Fruit fly (Drosophila melanogaster) whole organism, embryonic: ENCODE data around the gene Actn3.
A peak's percentile ranks its signal among the peaks of the same experiment; 100 is the strongest.

Source experiments
- Abd-B ChIP-seq: fragments of 200-800 bp; sonication (Bioruptor generic); optimal IDR thresholded peaks from 2 replicates; lab custom pipeline; 2018; ENCODE audit warnings: missing biosample characterization, mild to moderate bottlenecking, missing genetic modification characterization, moderate library complexity
- C15 ChIP-seq: fragments of 200-800 bp; sonication (Bioruptor generic); IDR thresholded peaks from 3 replicates; pipeline ENCODE4 v1.3.6; 2022; ENCODE audit warnings: missing biosample characterization, missing genetic modification characterization
- CG10267 ChIP-seq: fragments of 200-800 bp; sonication (Bioruptor generic); optimal IDR thresholded peaks from 2 replicates; lab custom pipeline; 2018; ENCODE audit warnings: missing biosample characterization, mild to moderate bottlenecking, missing genetic modification characterization, moderate library complexity
- CG10274 ChIP-seq: fragments of 200-800 bp; sonication (Bioruptor generic); optimal IDR thresholded peaks from 3 replicates; lab custom pipeline; 2017; ENCODE audit warnings: missing biosample characterization, mild to moderate bottlenecking, missing genetic modification characterization
- CG10366 ChIP-seq: fragments of 200-800 bp; sonication (Bioruptor generic); IDR thresholded peaks from 2 replicates; pipeline ENCODE4 v1.3.6; 2022; ENCODE audit warnings: missing biosample characterization, missing genetic modification characterization
- CG10565 ChIP-seq: fragments of 200-800 bp; sonication (Bioruptor generic); optimal IDR thresholded peaks from 3 replicates; lab custom pipeline; 2016; ENCODE audit warnings: missing biosample characterization, mild to moderate bottlenecking, missing genetic modification characterization
- CG10979 ChIP-seq: fragments of 200-800 bp; sonication (Bioruptor generic); optimal IDR thresholded peaks from 2 replicates; lab custom pipeline; 2018; ENCODE audit warnings: missing biosample characterization, mild to moderate bottlenecking, missing genetic modification characterization, moderate library complexity
- CG11085 ChIP-seq: fragments of 200-800 bp; sonication (Bioruptor generic); IDR thresholded peaks from 2 replicates; pipeline ENCODE4 v1.3.6; 2022; ENCODE audit warnings: missing biosample characterization, missing genetic modification characterization
- CG11456 ChIP-seq: fragments of 200-800 bp; sonication (Bioruptor generic); IDR thresholded peaks from 3 replicates; pipeline ENCODE4 v1.3.6; 2022; ENCODE audit warnings: missing biosample characterization, missing genetic modification characterization
- CG11560 ChIP-seq: fragments of 200-800 bp; sonication (Bioruptor generic); IDR thresholded peaks from 3 replicates; pipeline ENCODE4 v1.3.6; 2022; ENCODE audit warnings: missing biosample characterization, missing genetic modification characterization
- CG12299 ChIP-seq: fragments of 200-800 bp; sonication (Bioruptor generic); optimal IDR thresholded peaks from 2 replicates; lab custom pipeline; 2018; ENCODE audit warnings: missing biosample characterization, mild to moderate bottlenecking, missing genetic modification characterization
- CG13624 ChIP-seq: fragments of 200-800 bp; sonication (Bioruptor generic); optimal IDR thresholded peaks from 2 replicates; lab custom pipeline; 2016; ENCODE audit warnings: missing biosample characterization, missing genetic modification characterization
- CG1792 ChIP-seq: fragments of 200-800 bp; sonication (Bioruptor generic); optimal IDR thresholded peaks from 2 replicates; lab custom pipeline; 2016; ENCODE audit warnings: missing biosample characterization, missing genetic modification characterization
- CG2129 ChIP-seq: fragments of 200-800 bp; sonication (Bioruptor generic); IDR thresholded peaks from 2 replicates; pipeline ENCODE4 v1.3.6; 2022; ENCODE audit warnings: missing biosample characterization, missing genetic modification characterization; ENCODE audit not compliant: partially characterized antibody
- CG32772 ChIP-seq: fragments of 200-800 bp; sonication (Bioruptor generic); IDR thresholded peaks from 2 replicates; pipeline ENCODE4 v1.3.6; 2022; ENCODE audit warnings: missing biosample characterization, missing genetic modification characterization
- CG33213 ChIP-seq: fragments of 200-800 bp; sonication (Bioruptor generic); optimal IDR thresholded peaks from 3 replicates; lab custom pipeline; 2016; ENCODE audit warnings: missing biosample characterization, missing genetic modification characterization
- CG6689 ChIP-seq: fragments of 200-800 bp; sonication (Bioruptor generic); IDR thresholded peaks from 2 replicates; pipeline ENCODE4 v1.3.6; 2022; ENCODE audit warnings: missing biosample characterization, missing genetic modification characterization
- CG6765 ChIP-seq: fragments of 200-800 bp; sonication (Bioruptor generic); optimal IDR thresholded peaks from 3 replicates; lab custom pipeline; 2017; ENCODE audit warnings: missing biosample characterization, mild to moderate bottlenecking, missing genetic modification characterization
- CG8388 ChIP-seq: fragments of 200-800 bp; sonication (Bioruptor generic); optimal IDR thresholded peaks from 2 replicates; lab custom pipeline; 2019; ENCODE audit warnings: missing biosample characterization, mild to moderate bottlenecking, missing genetic modification characterization, moderate library complexity
- Chrac-16 ChIP-seq: fragments of 200-800 bp; sonication (Bioruptor generic); optimal IDR thresholded peaks from 3 replicates; lab custom pipeline; 2016; ENCODE audit warnings: missing biosample characterization, missing genetic modification characterization
- Dfd ChIP-seq, 2 experiments: fragments of >200 bp; optimal IDR thresholded peaks; 2 replicates each; lab custom pipeline; 2017; ENCODE audit warnings: missing biosample characterization in 2 of 2, missing genetic modification characterization in 2 of 2
- Dip3 ChIP-seq: fragments of 200-800 bp; sonication (Bioruptor generic); optimal IDR thresholded peaks from 3 replicates; lab custom pipeline; 2016; ENCODE audit warnings: missing biosample characterization, missing genetic modification characterization
- Hmr ChIP-seq: fragments of 200-800 bp; sonication (Bioruptor generic); optimal IDR thresholded peaks from 3 replicates; lab custom pipeline; 2017; ENCODE audit warnings: mild to moderate bottlenecking, missing biosample characterization, missing genetic modification reagents, missing genetic modification characterization
- NC2α ChIP-seq: fragments of 200-800 bp; sonication (Bioruptor generic); optimal IDR thresholded peaks from 2 replicates; lab custom pipeline; 2016; ENCODE audit warnings: missing biosample characterization, missing genetic modification characterization
- Pdp1 ChIP-seq, 2 experiments: fragments of 200-800 bp; sonication (Bioruptor generic); optimal IDR thresholded peaks; 3 replicates each; lab custom pipeline; 2016; ENCODE audit warnings: missing biosample characterization in 2 of 2, missing genetic modification characterization in 2 of 2, mild to moderate bottlenecking in 1 of 2, moderate library complexity in 1 of 2
- Poxn ChIP-seq: fragments of 200-800 bp; sonication (Bioruptor generic); IDR thresholded peaks from 2 replicates; pipeline ENCODE4 v1.3.6; 2022; ENCODE audit warnings: missing biosample characterization, missing genetic modification characterization
- Scr ChIP-seq: fragments of 200-800 bp; sonication (Bioruptor generic); IDR thresholded peaks from 2 replicates; pipeline ENCODE4 v1.3.6; 2022; ENCODE audit warnings: missing biosample characterization, missing genetic modification characterization; ENCODE audit not compliant: partially characterized antibody
- Spps ChIP-seq: fragments of 200-800 bp; sonication (Bioruptor generic); optimal IDR thresholded peaks from 2 replicates; lab custom pipeline; 2018; ENCODE audit warnings: missing biosample characterization, mild to moderate bottlenecking, missing genetic modification characterization
- Stat92E ChIP-seq, 3 experiments: fragments of >200 bp in 2 of 3; fragments of 200-800 bp in 1 of 3; sonication (Bioruptor generic) in 1 of 3; optimal IDR thresholded peaks; 2 replicates each; lab custom pipeline; 2017 to 2019; ENCODE audit warnings: missing biosample characterization in 3 of 3, missing genetic modification characterization in 3 of 3, mild to moderate bottlenecking in 1 of 3, moderate library complexity in 1 of 3
- Vsx1 ChIP-seq: fragments of 200-800 bp; sonication (Bioruptor generic); optimal IDR thresholded peaks from 2 replicates; lab custom pipeline; 2017; ENCODE audit warnings: missing biosample characterization, mild to moderate bottlenecking, missing genetic modification characterization, missing genetic modification reagents
- ac ChIP-seq: fragments of 200-800 bp; sonication (Bioruptor generic); optimal IDR thresholded peaks from 3 replicates; lab custom pipeline; 2017; ENCODE audit warnings: missing biosample characterization, mild to moderate bottlenecking, missing genetic modification characterization
- br ChIP-seq: fragments of >200 bp; optimal IDR thresholded peaks from 2 replicates; lab custom pipeline; 2017
- bsh ChIP-seq, 2 experiments: fragments of 200-800 bp; sonication (Bioruptor generic); optimal IDR thresholded peaks; 2 replicates each; lab custom pipeline; 2017 to 2018; ENCODE audit warnings: mild to moderate bottlenecking in 2 of 2, missing biosample characterization in 2 of 2, missing genetic modification characterization in 2 of 2, moderate library complexity in 1 of 2
- cas ChIP-seq: fragments of 200-800 bp; sonication (Bioruptor generic); IDR thresholded peaks from 2 replicates; pipeline ENCODE4 v1.3.6; 2022; ENCODE audit warnings: missing biosample characterization, missing genetic modification characterization
- chinmo ChIP-seq: fragments of 200-800 bp; sonication (Bioruptor generic); IDR thresholded peaks from 4 replicates; pipeline ENCODE4 v1.3.6; 2022; ENCODE audit warnings: missing biosample characterization, missing genetic modification characterization; ENCODE audit not compliant: partially characterized antibody
- emc ChIP-seq: fragments of 200-800 bp; sonication (Bioruptor generic); optimal IDR thresholded peaks from 2 replicates; lab custom pipeline; 2016; ENCODE audit warnings: missing biosample characterization, missing genetic modification characterization
- en ChIP-seq: fragments of 200-800 bp; sonication (Bioruptor generic); optimal IDR thresholded peaks from 2 replicates; lab custom pipeline; 2016; ENCODE audit warnings: missing biosample characterization, missing genetic modification characterization
- esg ChIP-seq: fragments of 200-800 bp; sonication (Bioruptor generic); conservative IDR thresholded peaks from 2 replicates; pipeline ENCODE4 v1.3.6; 2022; ENCODE audit warnings: missing biosample characterization, missing genetic modification characterization
- gsb ChIP-seq: fragments of 200-800 bp; sonication (Bioruptor generic); IDR thresholded peaks from 2 replicates; pipeline ENCODE4 v1.3.6; 2022; ENCODE audit warnings: missing biosample characterization, missing genetic modification characterization
- hb ChIP-seq: fragments of 200-800 bp; sonication (Bioruptor generic); IDR thresholded peaks from 3 replicates; pipeline ENCODE4 v1.3.6; 2022; ENCODE audit warnings: missing biosample characterization, missing genetic modification characterization; ENCODE audit not compliant: partially characterized antibody
- her ChIP-seq: fragments of 200-800 bp; sonication (Bioruptor generic); optimal IDR thresholded peaks from 2 replicates; lab custom pipeline; 2016; ENCODE audit warnings: missing biosample characterization, missing genetic modification characterization
- kni ChIP-seq: fragments of 200-800 bp; sonication (Bioruptor generic); optimal IDR thresholded peaks from 3 replicates; lab custom pipeline; 2017; ENCODE audit warnings: mild to moderate bottlenecking, missing biosample characterization, missing genetic modification reagents, missing genetic modification characterization
- lbe ChIP-seq: fragments of 200-800 bp; sonication (Bioruptor generic); optimal IDR thresholded peaks from 2 replicates; lab custom pipeline; 2016; ENCODE audit warnings: missing biosample characterization, mild to moderate bottlenecking, missing genetic modification characterization
- luna ChIP-seq: fragments of 200-800 bp; sonication (Bioruptor generic); optimal IDR thresholded peaks from 2 replicates; lab custom pipeline; 2016; ENCODE audit warnings: missing biosample characterization, missing genetic modification characterization
- peb ChIP-seq: fragments of 200-800 bp; sonication (Bioruptor generic); IDR thresholded peaks from 2 replicates; pipeline ENCODE4 v1.3.6; 2022; ENCODE audit warnings: missing biosample characterization, missing genetic modification characterization
- sens-2 ChIP-seq: fragments of 200-800 bp; sonication (Bioruptor generic); IDR thresholded peaks from 2 replicates; pipeline ENCODE4 v1.3.6; 2022; ENCODE audit warnings: missing biosample characterization, missing genetic modification characterization
- sna ChIP-seq: fragments of 200-800 bp; sonication (Bioruptor generic); IDR thresholded peaks from 2 replicates; pipeline ENCODE4 v1.3.6; 2022; ENCODE audit warnings: missing biosample characterization, missing genetic modification characterization; ENCODE audit not compliant: partially characterized antibody
- tll ChIP-seq, 2 experiments: fragments of 200-800 bp in 1 of 2; fragments of >200 bp in 1 of 2; sonication (Bioruptor generic) in 1 of 2; optimal IDR thresholded peaks; 2 replicates each; lab custom pipeline; 2017 to 2019; ENCODE audit warnings: missing biosample characterization in 2 of 2, missing genetic modification characterization in 2 of 2, mild to moderate bottlenecking in 1 of 2, moderate library complexity in 1 of 2
- vnd ChIP-seq: fragments of 200-800 bp; sonication (Bioruptor generic); IDR thresholded peaks from 3 replicates; pipeline ENCODE4 v1.3.6; 2022; ENCODE audit warnings: missing biosample characterization, missing genetic modification characterization; ENCODE audit not compliant: partially characterized antibody
- wdn ChIP-seq: fragments of 200-800 bp; sonication (Bioruptor generic); IDR thresholded peaks from 2 replicates; pipeline ENCODE4 v1.3.6; 2022; ENCODE audit warnings: missing biosample characterization, missing genetic modification characterization

The Actn3 gene

DNA sequence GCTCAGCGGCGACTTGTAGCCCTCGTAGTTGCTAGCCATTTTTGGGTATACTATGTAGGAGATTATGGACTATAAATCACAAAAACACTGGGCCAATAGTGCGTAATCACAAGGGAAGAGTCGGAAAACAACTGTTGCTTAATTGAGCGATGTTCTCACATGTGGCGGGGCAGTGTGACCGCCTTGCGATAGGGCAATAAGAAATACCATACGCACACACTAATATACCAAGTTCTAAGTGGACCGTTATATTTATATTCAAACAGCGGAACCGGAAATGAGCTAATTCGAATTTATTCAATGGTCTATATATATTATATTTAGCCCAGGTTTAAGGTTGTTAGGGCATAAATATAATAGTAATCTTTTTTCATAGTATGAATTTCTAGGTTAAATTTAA lies 43.4 kb upstream of the Actn3 start, which contains the start of gene Adsl (continued):
- TF ChIP-seq CG13624 (GFP tag; lab: Kevin White, UChicago), result peak; percentile 19
- TF ChIP-seq CG1792, result no peak
- no peak for TF ChIP-seq emc (GFP tag; lab: Kevin White, UChicago)
- no peak for TF ChIP-seq Abd-B (GFP tag; lab: Kevin White, UChicago)
- TF ChIP-seq CG10267, result peak; percentile 77
- peak; percentile 67 for TF ChIP-seq Spps (tag; lab: Kevin White, UChicago)
- no peak for TF ChIP-seq luna (GFP tag; lab: Kevin White, UChicago)
- TF ChIP-seq peb, result no peak
- TF ChIP-seq Scr, result peak; percentile 33; the same call in 1 of the 2 replicates
- 0 out of 2 replicates have a peak, but pooled peaks have one; percentile 23 for TF ChIP-seq sens-2 (GFP tag; lab: Robert Waterston, UW)
- no peak for TF ChIP-seq bsh (GFP tag; optimal IDR thresholded peaks at IDR 0.05; lab: Kevin White, UChicago)
- TF ChIP-seq CG10366 (GFP tag; lab: Robert Waterston, UW), result no peak; the same call in 1 of the 2 replicates
- TF ChIP-seq CG10565 (GFP tag; lab: Kevin White, UChicago), result no peak
- TF ChIP-seq chinmo (GFP tag; lab: Robert Waterston, UW), result 0 out of 4 replicates have a peak, but pooled peaks have one; percentile 38
- TF ChIP-seq C15, result no peak
- TF ChIP-seq Dfd (GFP tag; optimal IDR thresholded peaks at IDR 0.05; lab: Kevin White, UChicago), result no peak
- TF ChIP-seq NC2α, result no peak
- TF ChIP-seq esg (GFP tag; lab: Robert Waterston, UW), result no peak
- no peak for TF ChIP-seq CG2129 (GFP tag; lab: Robert Waterston, UW)
- TF ChIP-seq CG11560 (tag; lab: Robert Waterston, UW), result no peak
- TF ChIP-seq ac (GFP tag; lab: Kevin White, UChicago), result peak; percentile 73
- TF ChIP-seq Chrac-16, result peak; percentile 19
- peak; percentile 39 for TF ChIP-seq en (GFP tag; lab: Kevin White, UChicago)
- peak; percentile 73 for TF ChIP-seq CG10979
- peak; percentile 31; the same call in 1 of the 2 replicates for TF ChIP-seq CG6689
- no peak for TF ChIP-seq Dip3 (GFP tag; lab: Kevin White, UChicago)
- TF ChIP-seq vnd (GFP tag; lab: Robert Waterston, UW), result no peak
- peak; percentile 70 for TF ChIP-seq CG33213 (GFP tag; lab: Kevin White, UChicago)
- TF ChIP-seq CG11456 (GFP tag; lab: Robert Waterston, UW), result no peak
- TF ChIP-seq CG8388, result no peak
- TF ChIP-seq wdn (GFP tag; lab: Robert Waterston, UW), result no peak
- no peak for TF ChIP-seq CG11085 (GFP tag; lab: Robert Waterston, UW)
- peak in 1 of 2 experiments; percentile 84 for TF ChIP-seq Pdp1 (GFP tag; optimal IDR thresholded peaks at IDR 0.05; lab: Kevin White, UChicago)
- TF ChIP-seq Hmr (GFP tag; lab: Kevin White, UChicago), result peak; percentile 83
- no peak for TF ChIP-seq Poxn (GFP tag; lab: Robert Waterston, UW)
- TF ChIP-seq CG12299 (tag; lab: Kevin White, UChicago), result peak; percentile 45
- peak; percentile 78 for TF ChIP-seq CG6765 (GFP tag; lab: Kevin White, UChicago)
- TF ChIP-seq CG10274 (GFP tag; lab: Kevin White, UChicago), result peak; percentile 34
- peak; percentile 85 for TF ChIP-seq Vsx1 (GFP tag; lab: Kevin White, UChicago)
- no peak for TF ChIP-seq hb
- TF ChIP-seq lbe (GFP tag; lab: Kevin White, UChicago), result no peak
- no peak for TF ChIP-seq cas
- no peak for TF ChIP-seq sna (GFP tag; lab: Robert Waterston, UW)
- TF ChIP-seq tll (GFP tag; optimal IDR thresholded peaks at IDR 0.05; lab: Kevin White, UChicago), result no peak
- TF ChIP-seq Stat92E (GFP tag; optimal IDR thresholded peaks at IDR 0.05; lab: Kevin White, UChicago), result no peak
- no peak for TF ChIP-seq CG32772 (GFP tag; lab: Robert Waterston, UW)
- TF ChIP-seq kni, result peak; percentile 50
- no peak for TF ChIP-seq her (GFP tag; lab: Kevin White, UChicago)
- no peak for TF ChIP-seq gsb
- TF ChIP-seq br (lab: Kevin White, UChicago), result no peak
